Fruit fly (Drosophila melanogaster): ENCODE data around the gene CG43844.

CG43844 gene

DNA sequence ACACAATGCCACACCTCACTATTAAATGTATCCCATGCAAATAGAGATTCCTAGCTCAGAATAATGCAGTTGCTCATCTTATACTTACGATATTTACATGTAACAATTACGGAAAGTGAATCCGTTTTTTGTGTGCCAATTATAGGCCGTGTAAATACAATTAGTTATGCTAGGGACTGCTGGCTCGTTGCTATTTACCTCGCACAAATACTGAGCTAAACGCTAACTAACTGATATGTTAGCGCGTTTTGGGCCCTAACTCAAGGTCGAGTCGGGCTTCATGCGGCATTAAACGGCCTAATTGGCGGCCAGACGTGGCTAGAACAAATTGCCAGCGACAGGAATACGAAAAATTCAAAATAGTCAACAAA, 32.5 kb upstream of the CG43844 start (continued):
- TF ChIP-seq vnd (GFP tag; IDR thresholded peaks at IDR 0.05; ENCODE audit: partially characterized antibody) (no peak), jumu (GFP tag; optimal IDR thresholded peaks at IDR 0.05) (no peak), CG14014 (GFP tag; IDR thresholded peaks at IDR 0.05) (0 out of 2 replicates have a peak, but pooled peaks have one; percentile 26), CG12659 (GFP tag; optimal IDR thresholded peaks at IDR 0.05) (peak; percentile 5), pita (GFP tag; optimal IDR thresholded peaks at IDR 0.05) (no peak), CG1024 (GFP tag; IDR thresholded peaks at IDR 0.05) (0 out of 2 replicates have a peak, but pooled peaks have one; percentile 20), CG13775 (GFP tag; optimal IDR thresholded peaks at IDR 0.05) (no peak), Sox100B (GFP tag; optimal IDR thresholded peaks at IDR 0.05) (no peak), exex (tag; optimal IDR thresholded peaks at IDR 0.05) (no peak), CG8290 (GFP tag; optimal IDR thresholded peaks at IDR 0.05) (no peak), CG8290 (tag; optimal IDR thresholded peaks at IDR 0.05) (peak in 1 of 2 experiments; percentile 47)

DNA sequence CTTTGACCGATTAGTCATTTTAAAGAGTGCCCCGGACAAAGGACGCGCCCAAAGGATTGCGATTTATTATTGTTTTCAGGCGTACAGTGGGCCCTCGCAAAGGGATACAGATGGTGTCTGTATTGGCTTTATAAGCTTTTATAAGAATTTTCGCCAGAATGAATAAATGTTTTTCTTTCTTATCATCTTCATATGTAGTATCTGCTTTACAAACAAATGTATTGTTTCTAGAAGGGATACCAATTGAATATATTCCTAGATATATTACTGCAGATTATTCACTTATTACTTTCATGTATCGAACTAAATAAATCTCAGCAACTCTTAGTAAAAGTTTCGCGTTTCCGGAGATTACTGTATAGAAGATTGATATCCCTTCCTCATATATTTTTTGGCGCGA, 31.8 kb upstream of the CG43844 start:
- TF ChIP-seq ssp (GFP tag; IDR thresholded peaks at IDR 0.05) (no peak), psq (GFP tag; optimal IDR thresholded peaks at IDR 0.05) (no peak), CG17328 (GFP tag; IDR thresholded peaks at IDR 0.05) (no peak), CG4617 (GFP tag; optimal IDR thresholded peaks at IDR 0.05; ENCODE audit: borderline replicate concordance) (no peak), salm (tag; optimal IDR thresholded peaks at IDR 0.05) (no peak), ranshi (GFP tag; IDR thresholded peaks at IDR 0.05) (0 out of 2 replicates have a peak, but pooled peaks have one; percentile 5), kni (GFP tag; optimal IDR thresholded peaks at IDR 0.05) (no peak), Hmr (GFP tag; optimal IDR thresholded peaks at IDR 0.05) (no peak), gcm (GFP tag; optimal IDR thresholded peaks at IDR 0.05) (no peak), lilli (GFP tag; optimal IDR thresholded peaks at IDR 0.05) (no peak), CG4282 (GFP tag; optimal IDR thresholded peaks at IDR 0.05) (no peak), CG32767 (GFP tag; IDR thresholded peaks at IDR 0.05) (no peak), NfI (GFP tag; optimal IDR thresholded peaks at IDR 0.05) (no peak), tio (GFP tag; optimal IDR thresholded peaks at IDR 0.05) (no peak), Meics (GFP tag; optimal IDR thresholded peaks at IDR 0.05) (no peak), CG16815 (GFP tag; optimal IDR thresholded peaks at IDR 0.05) (no peak), ftz-f1 (GFP tag; optimal IDR thresholded peaks at IDR 0.05) (no peak), H2.0 (GFP tag; IDR thresholded peaks at IDR 0.05) (no peak), vvl (GFP tag; IDR thresholded peaks at IDR 0.05) (no peak), bowl (GFP tag; IDR thresholded peaks at IDR 0.05) (no peak), CG10979 (tag; optimal IDR thresholded peaks at IDR 0.05) (peak; percentile 10), CG11695 (GFP tag; IDR thresholded peaks at IDR 0.05) (no peak), gem (tag; optimal IDR thresholded peaks at IDR 0.05) (peak; percentile 1), Mad (GFP tag; optimal IDR thresholded peaks at IDR 0.05) (no peak), CG7839 (tag; optimal IDR thresholded peaks at IDR 0.05) (no peak), croc (GFP tag; conservative IDR thresholded peaks at IDR 0.05) (no peak), sd (tag; optimal IDR thresholded peaks at IDR 0.05) (no peak), CG3065 (GFP tag; optimal IDR thresholded peaks at IDR 0.05) (no peak), CG9817 (tag; optimal IDR thresholded peaks at IDR 0.05) (no peak), Oli (tag; optimal IDR thresholded peaks at IDR 0.05) (no peak), CG18764 (GFP tag; optimal IDR thresholded peaks at IDR 0.05) (no peak), al (GFP tag; IDR thresholded peaks at IDR 0.05) (no peak), sens (GFP tag) (peak; percentile 70), CG3838 (GFP tag; optimal IDR thresholded peaks at IDR 0.05) (no peak), Elba2 (GFP tag; optimal IDR thresholded peaks at IDR 0.05) (no peak), CG9727 (GFP tag; optimal IDR thresholded peaks at IDR 0.05) (no peak), row (GFP tag; IDR thresholded peaks at IDR 0.05) (0 out of 3 replicates have a peak, but pooled peaks have one; percentile 7), stwl (tag; optimal IDR thresholded peaks at IDR 0.05) (no peak), BtbVII (GFP tag; optimal IDR thresholded peaks at IDR 0.05) (no peak), Oaz (GFP tag; IDR thresholded peaks at IDR 0.05) (no peak), CG10565 (GFP tag; optimal IDR thresholded peaks at IDR 0.05) (no peak)

All from whole organism, embryonic.